Worm (Caenorhabditis elegans) whole organism, L3 larva: ENCODE data around the gene idpc-7.

Experiments
- R02D3.7 ChIP-seq: fragments of 150-350 bp; optimal IDR thresholded peaks from 2 replicates; lab custom pipeline; 2014; ENCODE audit warnings: missing biosample characterization, missing genetic modification characterization
- ZK546.5 ChIP-seq: sonication (generic microtip); optimal IDR thresholded peaks from 2 replicates; lab custom pipeline; 2017; ENCODE audit warnings: missing biosample characterization, missing genetic modification characterization
- aly-2 ChIP-seq: fragments of 150-350 bp; optimal IDR thresholded peaks from 2 replicates; lab custom pipeline; 2014; ENCODE audit warnings: missing biosample characterization, missing genetic modification characterization
- ama-1 ChIP-seq: fragments of 150-350 bp; optimal IDR thresholded peaks from 2 replicates; lab custom pipeline; 2018
- ceh-16 ChIP-seq: sonication (generic microtip); optimal IDR thresholded peaks from 2 replicates; lab custom pipeline; 2017; ENCODE audit warnings: missing biosample characterization, missing genetic modification characterization
- ceh-9 ChIP-seq: sonication (generic microtip); optimal IDR thresholded peaks from 2 replicates; lab custom pipeline; 2018; ENCODE audit warnings: missing biosample characterization, missing genetic modification characterization
- daf-12 ChIP-seq: fragments of 150-350 bp; optimal IDR thresholded peaks from 2 replicates; lab custom pipeline; 2014; ENCODE audit warnings: missing biosample characterization, missing genetic modification reagents, missing genetic modification characterization
- egl-5 ChIP-seq: fragments of 150-350 bp; optimal IDR thresholded peaks from 2 replicates; lab custom pipeline; 2017; ENCODE audit warnings: missing biosample characterization, missing genetic modification reagents, missing genetic modification characterization, inconsistent platforms
- elt-1 ChIP-seq: fragments of 150-350 bp; optimal IDR thresholded peaks from 2 replicates; lab custom pipeline; 2014; ENCODE audit warnings: missing biosample characterization, missing genetic modification characterization
- elt-2 ChIP-seq: sonication (generic microtip); optimal IDR thresholded peaks from 2 replicates; lab custom pipeline; 2016; ENCODE audit warnings: missing genetic modification reagents, mild to moderate bottlenecking, missing genetic modification characterization, missing compliant biosample characterization
- elt-3 ChIP-seq, 3 experiments: fragments of 150-350 bp in 1 of 3; sonication (generic microtip) in 2 of 3; optimal IDR thresholded peaks; 2 replicates in 2 of 3; 4 replicates in 1 of 3; lab custom pipeline; 2014 to 2017; ENCODE audit warnings: missing biosample characterization in 3 of 3, missing genetic modification characterization in 3 of 3
- fkh-10 ChIP-seq: sonication (generic microtip); optimal IDR thresholded peaks from 2 replicates; lab custom pipeline; 2017; ENCODE audit warnings: missing biosample characterization, missing genetic modification reagents, missing genetic modification characterization
- fkh-2 ChIP-seq: fragments of 150-350 bp; optimal IDR thresholded peaks from 2 replicates; lab custom pipeline; 2014; ENCODE audit warnings: missing biosample characterization, missing genetic modification reagents, missing genetic modification characterization
- fos-1 ChIP-seq: fragments of 150-350 bp; optimal IDR thresholded peaks from 2 replicates; lab custom pipeline; 2014; ENCODE audit warnings: missing biosample characterization, missing genetic modification characterization
- hmg-11 ChIP-seq: sonication (generic microtip); optimal IDR thresholded peaks from 2 replicates; lab custom pipeline; 2016; ENCODE audit warnings: missing genetic modification characterization, missing compliant biosample characterization
- jun-1 ChIP-seq: fragments of 150-350 bp; optimal IDR thresholded peaks from 2 replicates; lab custom pipeline; 2014; ENCODE audit warnings: missing biosample characterization, missing genetic modification reagents, missing genetic modification characterization
- lin-15B ChIP-seq: fragments of 150-350 bp; optimal IDR thresholded peaks from 2 replicates; lab custom pipeline; 2014; ENCODE audit warnings: missing biosample characterization, missing genetic modification characterization
- lin-39 ChIP-seq: fragments of 150-350 bp; optimal IDR thresholded peaks from 2 replicates; lab custom pipeline; 2018; ENCODE audit warnings: missing biosample characterization, missing genetic modification reagents, missing genetic modification characterization
- lsy-12 ChIP-seq: sonication (generic microtip); optimal IDR thresholded peaks from 2 replicates; lab custom pipeline; 2016; ENCODE audit warnings: mild to moderate bottlenecking, missing genetic modification characterization, missing compliant biosample characterization
- mdl-1 ChIP-seq: fragments of 150-350 bp; optimal IDR thresholded peaks from 2 replicates; lab custom pipeline; 2014; ENCODE audit warnings: missing biosample characterization, missing genetic modification characterization
- mml-1 ChIP-seq: fragments of 150-350 bp; sonication (generic microtip); optimal IDR thresholded peaks from 3 replicates; lab custom pipeline; 2014; ENCODE audit warnings: missing biosample characterization, missing genetic modification characterization
- nhr-23 ChIP-seq: fragments of 150-350 bp; optimal IDR thresholded peaks from 2 replicates; lab custom pipeline; 2014; ENCODE audit warnings: missing biosample characterization, missing genetic modification reagents, missing genetic modification characterization
- nhr-25 ChIP-seq: sonication (generic microtip); optimal IDR thresholded peaks from 2 replicates; lab custom pipeline; 2017; ENCODE audit warnings: missing biosample characterization, missing genetic modification characterization
- nhr-28 ChIP-seq: fragments of 150-350 bp; optimal IDR thresholded peaks from 2 replicates; lab custom pipeline; 2014; ENCODE audit warnings: missing biosample characterization, missing genetic modification characterization
- nhr-43 ChIP-seq: sonication (generic microtip); optimal IDR thresholded peaks from 2 replicates; lab custom pipeline; 2016; ENCODE audit warnings: mild to moderate bottlenecking, missing genetic modification characterization, missing compliant biosample characterization; ENCODE audit not compliant: poor library complexity, severe bottlenecking
- nhr-67 ChIP-seq: fragments of 150-350 bp; optimal IDR thresholded peaks from 2 replicates; lab custom pipeline; 2014; ENCODE audit warnings: missing biosample characterization, missing genetic modification characterization
- nhr-76 ChIP-seq: fragments of 150-350 bp; sonication (generic microtip); optimal IDR thresholded peaks from 5 replicates; lab custom pipeline; 2014; ENCODE audit warnings: missing biosample characterization, missing genetic modification characterization
- nhr-77 ChIP-seq: fragments of 150-350 bp; optimal IDR thresholded peaks from 2 replicates; lab custom pipeline; 2014; ENCODE audit warnings: missing biosample characterization, missing genetic modification characterization
- pha-4 ChIP-seq: fragments of 150-350 bp; optimal IDR thresholded peaks from 2 replicates; lab custom pipeline; 2014; ENCODE audit warnings: missing biosample characterization, missing genetic modification reagents, missing genetic modification characterization
- sea-2 ChIP-seq: fragments of 150-350 bp; sonication (generic microtip); optimal IDR thresholded peaks from 4 replicates; lab custom pipeline; 2014; ENCODE audit warnings: missing biosample characterization, missing genetic modification reagents, missing genetic modification characterization
- skn-1 ChIP-seq: fragments of 150-350 bp; optimal IDR thresholded peaks from 2 replicates; lab custom pipeline; 2014; ENCODE audit warnings: missing biosample characterization, missing genetic modification characterization
- snpc-4 ChIP-seq: fragments of 150-350 bp; optimal IDR thresholded peaks from 2 replicates; lab custom pipeline; 2014; ENCODE audit warnings: missing biosample characterization, missing genetic modification characterization
- zag-1 ChIP-seq: fragments of 150-350 bp; optimal IDR thresholded peaks from 2 replicates; lab custom pipeline; 2014; ENCODE audit warnings: missing biosample characterization, missing genetic modification characterization
- ztf-11 ChIP-seq: fragments of 150-350 bp; optimal IDR thresholded peaks from 2 replicates; lab custom pipeline; 2014; ENCODE audit warnings: missing biosample characterization, missing genetic modification characterization
- ztf-4 ChIP-seq: fragments of 150-350 bp; optimal IDR thresholded peaks from 2 replicates; lab custom pipeline; 2014; ENCODE audit warnings: missing biosample characterization, missing genetic modification characterization

Gene idpc-7

DNA sequence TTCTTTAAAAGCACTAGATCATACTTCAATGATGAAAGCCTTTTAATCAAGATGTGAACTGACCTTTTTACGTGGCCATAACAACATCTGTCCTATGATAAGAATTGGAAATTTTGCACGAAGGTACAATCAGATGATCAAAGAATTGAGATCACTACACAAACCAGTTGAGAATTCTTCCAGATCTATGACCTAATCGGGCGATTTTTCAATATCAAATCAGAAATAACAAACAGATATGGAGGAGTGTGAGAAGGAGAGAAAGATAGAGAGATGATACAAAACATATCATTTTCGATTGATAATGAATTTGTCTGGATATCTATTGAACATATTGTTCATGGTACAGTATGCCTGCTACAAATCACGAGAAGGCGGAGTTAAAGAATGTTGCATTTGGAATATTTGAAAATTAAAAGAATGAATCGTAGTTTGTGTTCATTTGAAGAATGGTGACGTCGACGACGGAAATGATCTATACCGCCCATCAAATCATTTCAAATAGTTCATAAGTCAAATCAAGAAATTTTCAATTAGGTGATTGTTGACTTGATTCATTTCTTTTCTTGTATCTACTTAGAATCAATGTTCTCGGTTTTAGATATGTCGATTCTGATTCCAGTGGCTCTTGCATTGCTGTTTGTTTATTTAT lies 35.5 kb upstream of the idpc-7 start, which contains the start of gene cyp-29A4:
TSS of gene cyp-29A4 (plus strand) at position 602 of the 652 bp plus-strand sequence.
- peak; percentile 28 to 93 (median 71) for TF ChIP-seq elt-3 (tag; optimal IDR thresholded peaks at IDR 0.05; lab: Kevin White, UChicago)
- no peak for TF ChIP-seq ceh-9 (tag; lab: Kevin White, UChicago)
- peak; percentile 74 for TF ChIP-seq nhr-43
- TF ChIP-seq nhr-23, result peak; percentile 73
- no peak for TF ChIP-seq ama-1 (lab: Kevin White, UChicago)

DNA sequence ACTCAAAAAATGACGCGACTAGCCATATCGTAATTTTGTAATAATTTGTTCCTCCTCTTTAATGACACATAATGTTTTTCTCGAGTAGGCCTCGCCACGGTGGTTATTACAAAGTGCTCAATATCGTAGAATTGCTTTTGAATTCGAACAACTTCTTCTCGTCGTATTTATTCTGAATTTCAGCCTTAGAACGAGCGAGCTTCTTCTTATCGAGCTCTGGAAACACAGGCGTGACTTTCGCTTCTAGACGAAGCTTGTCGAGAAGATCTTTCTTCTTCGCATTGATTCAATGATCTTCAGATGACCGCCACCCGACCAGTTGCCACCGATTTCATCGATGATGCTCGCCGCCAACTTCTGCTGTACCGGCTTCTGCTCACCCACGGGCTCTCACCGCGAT lies 32.5 kb upstream of the idpc-7 start, which contains the start of gene T06E4.21:
TSS of gene T06E4.21 (plus strand) at position 301 of the 400 bp plus-strand sequence.
- no peak for TF ChIP-seq fkh-2 (tag; lab: Kevin White, UChicago)
- TF ChIP-seq ama-1 (lab: Kevin White, UChicago), result no peak
- TF ChIP-seq fos-1 (tag; lab: Kevin White, UChicago), result no peak

DNA sequence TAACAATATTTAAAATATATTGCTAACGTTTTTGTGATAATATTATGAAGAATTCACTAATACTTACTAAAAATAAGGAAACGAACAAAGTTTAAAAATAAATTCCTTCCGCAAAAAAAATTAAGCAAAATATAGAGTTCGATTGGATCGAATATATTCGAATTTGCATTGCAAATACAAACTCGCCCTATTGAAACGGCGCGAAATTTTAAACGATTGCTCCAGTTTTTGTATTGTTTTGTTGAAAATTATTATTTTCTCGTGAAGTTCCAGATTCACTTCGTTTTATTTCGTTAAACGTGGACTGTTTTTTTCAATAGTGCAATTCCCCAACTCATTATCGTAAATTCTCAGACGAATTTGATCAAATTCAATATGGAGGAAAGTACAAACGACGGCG lies 26.7 kb upstream of the idpc-7 start, which contains the start of the genes atl-1 and hcp-2:
TSS of gene atl-1 (minus strand) at position 89 of the 400 bp plus-strand sequence.
TSS of gene hcp-2 (plus strand) at position 353 of the 400 bp plus-strand sequence.
- TF ChIP-seq ceh-16 (no peak), fkh-10 (GFP tag; lab: Kevin White, UChicago) (no peak), snpc-4 (tag; lab: Kevin White, UChicago) (no peak), zag-1 (tag; lab: Kevin White, UChicago) (no peak), aly-2 (tag; lab: Kevin White, UChicago) (no peak), hmg-11 (no peak), elt-3 (tag; optimal IDR thresholded peaks at IDR 0.05; lab: Kevin White, UChicago) (no peak), daf-12 (tag; lab: Kevin White, UChicago) (no peak), ZK546.5 (tag; lab: Kevin White, UChicago) (no peak), nhr-28 (tag; lab: Kevin White, UChicago) (no peak)

DNA sequence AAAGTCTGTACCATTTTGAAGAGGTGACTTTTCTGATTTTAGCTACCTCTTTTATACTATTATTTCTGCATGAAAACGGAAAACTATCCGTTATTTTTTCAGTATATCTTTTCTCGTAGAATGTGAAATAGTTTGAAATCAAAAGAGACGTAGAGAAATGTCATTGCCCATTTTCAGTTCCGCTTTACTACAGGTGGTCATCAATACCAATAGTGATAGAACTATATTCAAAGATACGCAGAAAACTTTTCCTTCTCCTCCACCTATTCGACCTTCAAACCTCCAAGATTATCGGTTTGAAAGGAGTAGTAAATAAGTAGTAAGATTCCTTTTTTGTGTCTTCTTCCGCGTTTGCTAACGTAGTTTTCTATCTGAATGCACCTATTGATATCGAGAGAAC lies 14.5 kb upstream of the idpc-7 start, which contains the start of gene col-147:
TSS of gene col-147 (minus strand) at position 26 of the 400 bp plus-strand sequence.
- TF ChIP-seq ama-1 (lab: Kevin White, UChicago) (no peak), nhr-25 (tag; lab: Kevin White, UChicago) (peak; percentile 39), nhr-23 (peak; percentile 44)

DNA sequence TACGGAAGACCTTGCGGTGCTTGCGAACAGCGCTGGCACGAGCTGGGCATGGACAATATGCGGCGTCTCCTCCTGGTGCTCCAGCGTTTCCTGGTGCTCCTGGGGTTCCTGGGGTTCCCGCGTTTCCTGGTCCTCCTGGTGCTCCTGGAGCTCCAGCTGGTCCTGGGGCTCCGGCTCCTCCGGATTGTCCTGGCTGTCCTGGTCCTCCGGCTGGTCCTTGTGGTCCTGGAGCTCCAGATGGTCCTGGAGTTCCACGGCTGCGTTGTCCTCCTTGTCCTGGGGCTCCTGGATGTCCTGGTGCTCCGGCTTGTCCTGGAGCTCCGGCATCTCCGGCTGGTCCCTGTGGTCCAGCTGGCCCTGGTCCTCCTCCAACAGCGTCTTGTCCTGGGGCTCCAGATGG lies 13.5 kb upstream of the idpc-7 start:
- TF ChIP-seq nhr-23, result no peak
- no peak for TF ChIP-seq ztf-11 (tag; lab: Kevin White, UChicago)
- TF ChIP-seq nhr-77 (tag; lab: Kevin White, UChicago), result no peak
- no peak for TF ChIP-seq skn-1 (tag; lab: Kevin White, UChicago)

DNA sequence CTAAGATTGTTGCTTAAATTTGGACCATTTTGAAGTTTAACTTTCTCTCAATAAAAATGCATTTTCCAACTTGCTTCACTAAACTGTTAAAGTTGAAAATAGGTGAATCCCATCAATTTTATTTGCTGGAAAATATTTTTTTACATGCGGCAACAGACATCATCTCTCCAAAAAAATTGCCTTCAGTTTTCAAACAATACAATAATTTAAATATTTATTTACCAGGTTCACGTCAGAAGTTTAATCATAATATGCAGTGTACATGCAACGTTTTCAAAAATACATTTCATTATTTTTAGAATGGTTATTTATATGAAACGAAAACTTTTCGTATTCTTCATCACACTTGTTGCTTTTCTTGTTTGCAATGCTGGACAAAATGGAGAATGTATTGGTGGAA lies 12.1 kb upstream of the idpc-7 start, which contains the start of gene T06E4.5:
TSS of gene T06E4.5 (plus strand) at position 301 of the 400 bp plus-strand sequence.
- TF ChIP-seq fkh-10 (GFP tag; lab: Kevin White, UChicago) (no peak), lin-15B (tag; lab: Kevin White, UChicago) (no peak), jun-1 (tag; lab: Kevin White, UChicago) (no peak)

DNA sequence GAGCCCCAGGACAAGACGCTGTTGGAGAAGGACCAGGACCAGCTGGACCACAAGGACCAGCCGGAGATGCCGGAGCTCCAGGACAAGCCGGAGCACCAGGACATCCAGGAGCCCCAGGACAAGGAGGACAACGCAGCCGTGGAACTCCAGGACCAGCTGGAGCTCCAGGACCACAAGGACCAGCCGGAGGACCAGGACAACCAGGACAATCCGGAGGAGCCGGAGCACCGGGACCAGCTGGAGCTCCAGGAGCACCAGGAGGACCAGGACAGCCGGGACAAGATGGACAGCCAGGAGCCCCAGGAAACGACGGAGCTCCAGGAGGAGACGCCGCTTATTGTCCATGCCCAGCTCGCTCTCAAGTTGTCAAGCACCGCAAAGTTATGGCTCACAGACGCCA lies 11.7 kb upstream of the idpc-7 start:
- no peak for TF ChIP-seq lin-39 (tag; lab: Kevin White, UChicago)
- no peak for TF ChIP-seq elt-2 (tag; lab: Kevin White, UChicago)
- no peak for TF ChIP-seq elt-3 (tag; optimal IDR thresholded peaks at IDR 0.05; lab: Kevin White, UChicago)
- TF ChIP-seq sea-2, result no peak
- TF ChIP-seq ztf-11 (tag; lab: Kevin White, UChicago), result no peak
- TF ChIP-seq nhr-67 (tag; lab: Kevin White, UChicago), result no peak
- no peak for TF ChIP-seq ceh-9 (tag; lab: Kevin White, UChicago)
- TF ChIP-seq R02D3.7 (tag; lab: Kevin White, UChicago), result no peak
- no peak for TF ChIP-seq nhr-43
- no peak for TF ChIP-seq mdl-1 (tag; lab: Kevin White, UChicago)
- TF ChIP-seq mml-1 (tag; lab: Kevin White, UChicago), result no peak
- TF ChIP-seq pha-4 (tag; lab: Kevin White, UChicago), result no peak
- TF ChIP-seq lsy-12 (tag; lab: Kevin White, UChicago), result no peak
- TF ChIP-seq nhr-76, result no peak
- no peak for TF ChIP-seq elt-1 (tag; lab: Kevin White, UChicago)
- TF ChIP-seq egl-5 (tag; lab: Kevin White, UChicago), result no peak
- no peak for TF ChIP-seq ztf-4
